Fruit fly (Drosophila melanogaster) whole organism: ENCODE measurements around the gene Asator.

ENCODE experiments used
- CG8478 ChIP-seq: fragments of >200 bp; optimal IDR thresholded peaks from 2 replicates; lab custom pipeline; 2018; ENCODE audit warnings: inconsistent platforms
- Dll ChIP-seq: fragments of >200 bp; optimal IDR thresholded peaks from 2 replicates; lab custom pipeline; 2017
- EcR ChIP-seq, 2 experiments: fragments of >200 bp; optimal IDR thresholded peaks; 2 replicates each; lab custom pipeline; 2017; ENCODE audit warnings: missing biosample characterization in 2 of 2, missing genetic modification characterization in 2 of 2, missing genetic modification reagents in 2 of 2
- pan ChIP-seq: fragments of >200 bp; optimal IDR thresholded peaks from 2 replicates; lab custom pipeline; 2017
- psq ChIP-seq: fragments of >200 bp; optimal IDR thresholded peaks from 2 replicates; lab custom pipeline; 2017
- usp ChIP-seq: fragments of >200 bp; optimal IDR thresholded peaks from 2 replicates; lab custom pipeline; 2017; ENCODE audit warnings: missing biosample characterization, missing genetic modification characterization, mixed read lengths

The Asator gene

dm6 chr4:468634-469238, 20.1 kb downstream of the Asator start:
- TF ChIP-seq Dll (lab: Kevin White, UChicago) = no peak
- TF ChIP-seq CG8478 (lab: Kevin White, UChicago) = no peak
- no peak for TF ChIP-seq EcR (GFP tag; optimal IDR thresholded peaks at IDR 0.05; lab: Kevin White, UChicago)
- no peak for TF ChIP-seq pan (lab: Kevin White, UChicago)
- no peak for TF ChIP-seq psq
- TF ChIP-seq usp = no peak

DNA sequence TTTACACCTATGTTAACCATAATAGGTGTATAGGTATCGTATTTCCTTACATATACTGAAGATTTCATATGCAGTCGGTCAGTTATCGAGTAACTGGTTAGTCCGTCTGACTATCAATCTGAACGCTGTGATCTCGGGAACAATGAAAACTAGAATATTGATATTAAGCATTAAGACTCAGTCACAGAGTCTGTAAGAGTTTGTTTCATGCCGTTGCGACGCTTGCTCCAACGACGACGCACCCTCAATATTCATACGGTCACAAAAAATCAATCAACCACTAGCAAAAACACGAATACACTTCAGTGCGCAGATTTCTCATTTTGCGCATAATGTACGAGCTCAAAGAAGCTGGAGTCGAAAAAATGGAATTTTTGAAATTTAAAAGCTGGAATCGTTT, 20.8 kb downstream of the Asator start:
- no peak for TF ChIP-seq CG8478 (lab: Kevin White, UChicago)
- no peak for TF ChIP-seq Dll (lab: Kevin White, UChicago)
- TF ChIP-seq psq = no peak
- TF ChIP-seq usp = no peak
- no peak for TF ChIP-seq pan (lab: Kevin White, UChicago)
- TF ChIP-seq EcR (GFP tag; optimal IDR thresholded peaks at IDR 0.05; lab: Kevin White, UChicago) = no peak

DNA sequence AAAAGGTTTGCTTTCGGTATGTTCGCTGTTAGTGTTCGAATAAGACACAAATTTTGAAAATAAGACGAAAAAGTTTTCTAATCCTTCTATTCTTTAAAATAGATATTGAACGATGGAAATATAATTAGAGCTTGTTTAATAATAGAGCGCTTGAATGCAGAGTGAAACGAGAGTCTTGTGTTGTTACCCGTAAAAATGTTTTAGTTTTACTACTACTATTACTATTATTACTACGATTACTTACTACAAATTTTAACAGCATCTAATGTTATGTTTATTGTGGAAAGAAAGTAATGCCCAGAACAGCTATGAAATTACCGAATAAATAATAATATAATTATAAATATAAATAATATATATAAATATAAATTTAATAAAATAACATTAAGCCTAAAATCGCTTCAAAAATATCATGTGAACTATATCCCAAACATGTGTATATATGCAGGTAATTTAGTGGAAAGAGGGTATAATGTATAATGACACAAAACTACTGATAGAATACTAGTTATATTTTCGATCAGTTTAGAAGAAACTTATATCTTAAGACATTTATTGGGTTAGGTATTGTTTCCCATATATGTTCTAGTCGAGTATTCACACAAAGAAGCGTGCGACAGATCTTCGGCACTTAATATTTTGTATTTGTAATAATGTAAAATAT, 21.7 kb downstream of the Asator start, which contains the start of gene CG33941:
TSS of gene CG33941 (plus strand) at position 522 of the 664 bp plus-strand sequence.
- no peak for TF ChIP-seq psq
- TF ChIP-seq pan (lab: Kevin White, UChicago) = no peak
- TF ChIP-seq CG8478 (lab: Kevin White, UChicago) = no peak
- no peak for TF ChIP-seq usp
- TF ChIP-seq EcR (GFP tag; optimal IDR thresholded peaks at IDR 0.05; lab: Kevin White, UChicago) = no peak
- no peak for TF ChIP-seq Dll (lab: Kevin White, UChicago)

DNA sequence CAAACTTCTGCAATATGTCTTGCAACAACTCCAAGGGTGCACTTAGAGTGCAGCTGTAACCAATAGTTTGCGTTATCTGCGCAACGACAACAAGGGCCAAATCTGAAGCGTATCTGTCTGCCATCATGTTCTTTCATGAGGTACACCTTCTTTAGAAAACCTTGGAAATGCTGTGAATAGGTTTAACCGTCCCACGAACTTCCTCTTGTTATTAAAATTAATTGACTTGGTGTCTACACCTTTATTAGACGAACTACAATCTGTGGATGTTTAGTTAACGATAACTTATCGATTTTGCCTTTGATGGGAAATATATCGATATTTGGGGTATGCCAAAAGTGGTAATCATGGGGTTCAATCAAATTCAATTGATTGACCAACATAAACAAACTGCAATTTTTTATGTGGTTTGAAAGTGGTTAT, 22.2 kb downstream of the Asator start, which contains the start of gene Taf3:
TSS of gene Taf3 (minus strand) at position 286 of the 423 bp plus-strand sequence.
- TF ChIP-seq pan (lab: Kevin White, UChicago) = no peak
- no peak for TF ChIP-seq psq
- TF ChIP-seq CG8478 (lab: Kevin White, UChicago) = no peak
- TF ChIP-seq EcR (GFP tag; optimal IDR thresholded peaks at IDR 0.05; lab: Kevin White, UChicago) = no peak
- TF ChIP-seq usp = no peak
- TF ChIP-seq Dll (lab: Kevin White, UChicago) = no peak

dm6 chr4:458608-459007, 30.2 kb downstream of the Asator start:
- TF ChIP-seq CG8478 (lab: Kevin White, UChicago) = no peak
- no peak for TF ChIP-seq Dll (lab: Kevin White, UChicago)
- TF ChIP-seq psq = no peak
- no peak for TF ChIP-seq EcR (GFP tag; optimal IDR thresholded peaks at IDR 0.05; lab: Kevin White, UChicago)

dm6 chr4:453303-453702, 35.5 kb downstream of the Asator start:
- TF ChIP-seq psq (no peak), usp (no peak), CG8478 (lab: Kevin White, UChicago) (no peak), pan (lab: Kevin White, UChicago) (no peak), Dll (lab: Kevin White, UChicago) (no peak), EcR (GFP tag; optimal IDR thresholded peaks at IDR 0.05; lab: Kevin White, UChicago) (no peak)

dm6 chr4:448993-449392, 39.8 kb downstream of the Asator start:
- TF ChIP-seq CG8478 (lab: Kevin White, UChicago) = no peak
- TF ChIP-seq pan (lab: Kevin White, UChicago) = no peak
- no peak for TF ChIP-seq usp
- no peak for TF ChIP-seq EcR (GFP tag; optimal IDR thresholded peaks at IDR 0.05; lab: Kevin White, UChicago)
- TF ChIP-seq psq = no peak
- TF ChIP-seq Dll (lab: Kevin White, UChicago) = no peak

dm6 chr4:448126-448525, 40.7 kb downstream of the Asator start:
- TF ChIP-seq Dll (lab: Kevin White, UChicago) (no peak), pan (lab: Kevin White, UChicago) (no peak), EcR (GFP tag; optimal IDR thresholded peaks at IDR 0.05; lab: Kevin White, UChicago) (no peak), usp (no peak), CG8478 (lab: Kevin White, UChicago) (no peak), psq (no peak)

DNA sequence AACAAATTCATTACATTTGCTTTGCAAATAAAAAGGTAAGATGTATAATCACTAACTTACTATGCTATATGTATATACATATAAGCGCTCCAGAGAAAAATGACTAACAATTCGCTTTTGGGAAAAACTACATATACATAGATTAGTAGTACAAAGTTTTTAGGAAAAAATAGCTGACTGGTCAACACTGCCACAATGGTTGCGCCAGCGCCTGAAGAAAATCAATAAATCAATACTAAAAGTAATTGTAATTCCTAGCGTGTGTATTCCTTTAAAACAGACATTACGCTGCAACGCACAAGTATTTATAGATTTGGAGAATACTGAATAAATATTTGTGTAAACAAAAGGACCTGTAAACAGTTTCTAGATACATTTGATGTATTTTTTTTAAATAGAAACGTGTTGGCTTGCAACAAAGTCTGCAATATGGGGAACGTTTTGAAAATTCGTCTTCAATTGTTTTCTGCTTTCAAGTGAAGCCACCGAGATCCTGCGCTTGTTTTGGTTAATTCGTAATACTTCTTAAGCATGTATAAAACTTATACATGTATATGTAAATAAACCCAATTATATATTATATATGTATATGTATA, 42.8 kb downstream of the Asator start:
- TF ChIP-seq pan (lab: Kevin White, UChicago) (no peak), CG8478 (lab: Kevin White, UChicago) (no peak), EcR (GFP tag; optimal IDR thresholded peaks at IDR 0.05; lab: Kevin White, UChicago) (no peak), Dll (lab: Kevin White, UChicago) (no peak), psq (no peak), usp (no peak)

DNA sequence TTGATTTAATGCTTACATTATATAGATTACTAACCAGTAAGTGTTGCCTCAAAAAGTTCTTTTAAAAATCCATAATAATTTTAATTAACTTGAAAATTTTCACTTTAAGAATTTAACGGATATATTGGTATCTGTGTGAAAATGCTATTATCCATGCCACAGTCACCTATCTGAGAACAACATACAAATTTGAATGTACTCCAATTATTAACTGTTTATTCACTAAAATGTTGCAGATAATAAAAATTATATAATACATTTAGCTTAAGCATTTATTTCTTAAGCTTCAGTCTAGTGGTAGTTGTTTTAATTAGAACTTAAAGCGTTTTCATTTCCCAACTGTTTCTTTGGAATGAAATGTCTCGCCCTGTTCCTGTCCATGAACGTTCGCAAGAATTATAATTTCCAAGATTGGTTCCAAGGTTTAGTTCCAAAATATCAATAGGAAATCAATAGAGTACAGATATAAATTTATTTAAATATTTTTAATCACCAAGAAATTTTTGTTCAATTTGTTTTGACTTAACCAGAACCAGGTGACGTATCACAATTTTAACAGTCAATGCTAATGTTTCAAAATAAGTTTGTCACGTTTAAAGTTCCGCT, 43.6 kb downstream of the Asator start, which contains the start of gene CaMKI:
TSS of gene CaMKI (plus strand) at position 392 of the 606 bp plus-strand sequence.
- no peak for TF ChIP-seq CG8478 (lab: Kevin White, UChicago)
- no peak for TF ChIP-seq psq
- TF ChIP-seq usp = no peak
- no peak for TF ChIP-seq EcR (GFP tag; optimal IDR thresholded peaks at IDR 0.05; lab: Kevin White, UChicago)
- no peak for TF ChIP-seq pan (lab: Kevin White, UChicago)
- no peak for TF ChIP-seq Dll (lab: Kevin White, UChicago)

- no peak for TF ChIP-seq Dll (lab: Kevin White, UChicago)
- TF ChIP-seq pan (lab: Kevin White, UChicago) = no peak
- TF ChIP-seq CG8478 (lab: Kevin White, UChicago) = no peak
- no peak for TF ChIP-seq psq
- TF ChIP-seq usp = no peak
- TF ChIP-seq EcR (GFP tag; optimal IDR thresholded peaks at IDR 0.05; lab: Kevin White, UChicago) = no peak
These were observed 45.1 kb downstream of the Asator start, which contains the start of gene lgs for dm6 chr4:443592-444257. Gene lgs (minus strand): TSS chr4:443911.
